Worm (Caenorhabditis elegans): ENCODE measurements around the gene gtf-2E2.

The gtf-2E2 gene

DNA sequence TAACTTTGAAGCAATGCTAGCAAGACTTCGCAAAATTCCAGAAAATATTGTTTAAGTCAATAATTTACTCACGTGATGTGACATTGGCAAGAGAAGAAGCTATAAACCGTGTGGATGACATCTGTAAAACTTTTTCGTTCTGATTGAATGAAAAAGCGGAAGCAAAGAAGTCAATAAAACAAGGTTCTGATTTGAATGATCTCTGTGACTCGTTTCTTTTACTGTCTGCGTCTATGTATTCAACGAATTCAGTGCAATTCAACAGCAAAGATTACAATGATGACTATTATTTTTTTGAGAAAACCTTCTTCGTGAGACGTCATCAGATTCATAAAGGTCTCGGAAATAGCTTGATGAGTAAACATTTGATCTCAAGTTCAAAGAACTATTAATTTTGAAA, 49.5 kb downstream of the gtf-2E2 start, which contains the start of gene hacl-1:
Gene hacl-1, minus strand, starts transcription at position 121 of the 400 bp plus-strand sequence.
- no peak for TF ChIP-seq sea-1 (GFP tag; conservative IDR thresholded peaks at IDR 0.05)
- TF ChIP-seq ceh-36 (tag; optimal IDR thresholded peaks at IDR 0.05): no peak
- no peak for TF ChIP-seq hnd-1 (tag; optimal IDR thresholded peaks at IDR 0.05)
- TF ChIP-seq tbx-11 (GFP tag; IDR thresholded peaks at IDR 0.05): no peak
- TF ChIP-seq ets-7 (tag; optimal IDR thresholded peaks at IDR 0.05): no peak
- TF ChIP-seq ama-1 (optimal IDR thresholded peaks at IDR 0.05): no peak
- no peak for TF ChIP-seq scrt-1 (GFP tag; IDR thresholded peaks at IDR 0.05)
- no peak for TF ChIP-seq pes-1 (GFP tag; IDR thresholded peaks at IDR 0.05)
- no peak for TF ChIP-seq ceh-13 (GFP tag; optimal IDR thresholded peaks at IDR 0.05)
- TF ChIP-seq tbx-37 (GFP tag; conservative IDR thresholded peaks at IDR 0.05): no peak
- TF ChIP-seq flt-1 (GFP tag; IDR thresholded peaks at IDR 0.05): no peak
- no peak for TF ChIP-seq B0310.2 (tag; optimal IDR thresholded peaks at IDR 0.05)
- no peak for TF ChIP-seq hmbx-1 (tag; optimal IDR thresholded peaks at IDR 0.05)
- TF ChIP-seq hmg-4 (GFP tag; optimal IDR thresholded peaks at IDR 0.05): no peak
- TF ChIP-seq F13C5.2 (tag; optimal IDR thresholded peaks at IDR 0.05): no peak
- no peak for TF ChIP-seq tra-4 (tag; optimal IDR thresholded peaks at IDR 0.05)
